Worm (Caenorhabditis elegans): ENCODE measurements around the gene F08F8.11.

DNA sequence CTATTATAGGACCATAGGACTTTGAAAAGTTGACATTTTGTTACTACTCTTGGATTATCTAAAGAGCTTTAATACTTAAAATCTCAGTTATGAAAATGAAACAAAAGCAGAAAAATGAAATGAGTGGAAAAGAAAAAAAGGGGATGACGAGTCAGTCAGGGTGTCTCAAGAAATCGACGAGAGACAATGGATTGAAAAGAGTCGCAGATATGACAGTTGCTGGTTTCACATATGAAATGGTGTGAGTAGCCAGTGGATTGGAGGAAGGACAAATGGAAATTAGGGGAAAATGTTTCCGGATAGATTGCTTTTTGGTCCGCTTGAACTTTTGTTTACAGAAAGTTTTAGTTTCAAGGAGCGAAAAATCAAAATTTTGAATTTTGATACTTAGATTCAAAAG is 31.5 kb downstream of the F08F8.11 start:
- TF ChIP-seq ama-1 (optimal IDR thresholded peaks at IDR 0.05) (no peak), flt-1 (GFP tag; IDR thresholded peaks at IDR 0.05) (no peak), scrt-1 (GFP tag; IDR thresholded peaks at IDR 0.05) (no peak), pes-1 (GFP tag; IDR thresholded peaks at IDR 0.05) (no peak), tbx-11 (GFP tag; IDR thresholded peaks at IDR 0.05) (no peak), hmbx-1 (tag; optimal IDR thresholded peaks at IDR 0.05) (no peak), F13C5.2 (tag; optimal IDR thresholded peaks at IDR 0.05) (no peak), tra-4 (tag; optimal IDR thresholded peaks at IDR 0.05) (no peak), hnd-1 (tag; optimal IDR thresholded peaks at IDR 0.05) (no peak)

Data from whole organism, early embryonic.